Worm (Caenorhabditis elegans): ENCODE results near the gene C16D9.3.
A peak's percentile ranks its signal among the peaks of the same experiment; 100 is the strongest.

C16D9.3 gene

ce11 chrV:8263941-8264340, 24.1 kb upstream of the C16D9.3 start, which contains the start of gene C16D9.9:
TSS of gene C16D9.9 (plus strand) at chrV:8264241.
- TF ChIP-seq elt-3 (tag; optimal IDR thresholded peaks at IDR 0.05) (no peak), blmp-1 (tag; optimal IDR thresholded peaks at IDR 0.05) (no peak)

- TF ChIP-seq zip-4 (GFP tag; optimal IDR thresholded peaks at IDR 0.05) (no peak), isw-1 (GFP tag; IDR thresholded peaks at IDR 0.05) (no peak), nhr-84 (tag; optimal IDR thresholded peaks at IDR 0.05) (no peak), hlh-4 (tag; optimal IDR thresholded peaks at IDR 0.05) (peak; percentile 56), tbx-2 (tag; optimal IDR thresholded peaks at IDR 0.05) (no peak)
Measured at ce11 chrV:8263466-8263865, 23.6 kb upstream of the C16D9.3 start, which contains the start of gene C16D9.8. TSS of gene C16D9.8 (minus strand) at chrV:8263566.

- TF ChIP-seq unc-62 (GFP tag; optimal IDR thresholded peaks at IDR 0.05), result no peak
- peak; percentile 13 for TF ChIP-seq lin-14 (GFP tag; optimal IDR thresholded peaks at IDR 0.05)
Measured at ce11 chrV:8262212-8262611, 22.4 kb upstream of the C16D9.3 start.

ce11 chrV:8259016-8259415, 19.2 kb upstream of the C16D9.3 start, which contains the start of gene C16D9.1:
TSS of gene C16D9.1 (plus strand) at chrV:8259316.
- TF ChIP-seq sup-37 (GFP tag; optimal IDR thresholded peaks at IDR 0.05), result no peak
- no peak for TF ChIP-seq fkh-4 (tag; optimal IDR thresholded peaks at IDR 0.05; ENCODE audit: borderline replicate concordance)

- no peak for TF ChIP-seq lin-35 (GFP tag; optimal IDR thresholded peaks at IDR 0.05)
- peak; percentile 68 for TF ChIP-seq blmp-1 (tag; optimal IDR thresholded peaks at IDR 0.05)
- TF ChIP-seq lin-14 (GFP tag; optimal IDR thresholded peaks at IDR 0.05), result peak; percentile 6
Measured at ce11 chrV:8254973-8255372, 15.1 kb upstream of the C16D9.3 start.

ce11 chrV:8253946-8254345, 14.1 kb upstream of the C16D9.3 start:
- TF ChIP-seq zip-4 (GFP tag; optimal IDR thresholded peaks at IDR 0.05) (no peak), ceh-63 (GFP tag; optimal IDR thresholded peaks at IDR 0.05) (no peak), nhr-84 (tag; optimal IDR thresholded peaks at IDR 0.05) (no peak), nhr-20 (tag; optimal IDR thresholded peaks at IDR 0.05) (no peak), efl-1 (optimal IDR thresholded peaks at IDR 0.05) (no peak), efl-1 (GFP tag; optimal IDR thresholded peaks at IDR 0.05 in 1 of 2) (peak in 1 of 2 experiments; percentile 41), lin-14 (GFP tag; optimal IDR thresholded peaks at IDR 0.05) (peak; percentile 18)

ce11 chrV:8252532-8252931, 12.7 kb upstream of the C16D9.3 start:
- TF ChIP-seq sox-4 (tag; optimal IDR thresholded peaks at IDR 0.05) (no peak), egl-13 (tag; optimal IDR thresholded peaks at IDR 0.05) (no peak), pax-3 (tag; optimal IDR thresholded peaks at IDR 0.05) (no peak), hlh-17 (GFP tag; optimal IDR thresholded peaks at IDR 0.05; ENCODE audit: borderline replicate concordance) (no peak), unc-98 (GFP tag; IDR thresholded peaks at IDR 0.05) (no peak), zag-1 (tag; optimal IDR thresholded peaks at IDR 0.05) (no peak), lin-14 (GFP tag; optimal IDR thresholded peaks at IDR 0.05) (peak; percentile 70), tbx-2 (tag; optimal IDR thresholded peaks at IDR 0.05) (no peak), jun-1 (tag; optimal IDR thresholded peaks at IDR 0.05) (no peak), snpc-4 (tag; optimal IDR thresholded peaks at IDR 0.05) (peak; percentile 12), fkh-10 (GFP tag; optimal IDR thresholded peaks at IDR 0.05) (no peak), nhr-19 (GFP tag; conservative IDR thresholded peaks at IDR 0.05) (peak; percentile 36; the same call in 1 of the 2 replicates), mdl-1 (tag; optimal IDR thresholded peaks at IDR 0.05) (peak in 1 of 2 experiments; percentile 12), nhr-85 (tag) (no peak), unc-130 (tag; optimal IDR thresholded peaks at IDR 0.05) (no peak), hpl-2 (GFP tag; optimal IDR thresholded peaks at IDR 0.05) (no peak), aha-1 (tag; optimal IDR thresholded peaks at IDR 0.05) (no peak), unc-30 (tag; optimal IDR thresholded peaks at IDR 0.05) (no peak), nhr-237 (tag; optimal IDR thresholded peaks at IDR 0.05) (no peak), alr-1 (tag; optimal IDR thresholded peaks at IDR 0.05; ENCODE audit: borderline replicate concordance) (no peak), nhr-20 (tag; optimal IDR thresholded peaks at IDR 0.05) (peak; percentile 6), nhr-90 (tag; optimal IDR thresholded peaks at IDR 0.05; ENCODE audit: poor library complexity) (no peak), nhr-12 (tag; optimal IDR thresholded peaks at IDR 0.05) (no peak), snu-23 (GFP tag; optimal IDR thresholded peaks at IDR 0.05) (peak; percentile 21), fkh-4 (tag; optimal IDR thresholded peaks at IDR 0.05; ENCODE audit: borderline replicate concordance) (no peak), nhr-76 (tag; optimal IDR thresholded peaks at IDR 0.05) (no peak), nhr-11 (tag; optimal IDR thresholded peaks at IDR 0.05) (no peak), zip-4 (GFP tag; optimal IDR thresholded peaks at IDR 0.05) (no peak), hlh-4 (tag; optimal IDR thresholded peaks at IDR 0.05) (no peak), nhr-71 (tag; optimal IDR thresholded peaks at IDR 0.05) (peak; percentile 65)
